Worm (Caenorhabditis elegans) whole organism, young adult: ENCODE measurements around the gene Y45F10C.2.

Source experiments
- B0035.1 ChIP-seq: sonication (generic microtip); optimal IDR thresholded peaks from 2 replicates; lab custom pipeline; 2016; ENCODE audit warnings: missing genetic modification characterization, mild to moderate bottlenecking, missing compliant biosample characterization, missing genotype, missing genetic modification reagents
- B0336.3 ChIP-seq: fragments of 200-800 bp; sonication (Bioruptor generic); IDR thresholded peaks from 2 replicates; pipeline ENCODE4 v1.3.6; 2022; ENCODE audit warnings: missing genetic modification characterization, missing compliant biosample characterization
- C17E4.6 ChIP-seq: fragments of 200-800 bp; sonication (Bioruptor generic); IDR thresholded peaks from 2 replicates; pipeline ENCODE4 v1.3.6; 2022; ENCODE audit warnings: missing genetic modification reagents, missing genetic modification characterization, missing compliant biosample characterization
- F52B5.7 ChIP-seq: sonication (generic microtip); optimal IDR thresholded peaks from 2 replicates; lab custom pipeline; 2016; ENCODE audit warnings: mild to moderate bottlenecking, missing genetic modification characterization, missing compliant biosample characterization
- F55B11.4 ChIP-seq: sonication (generic microtip); optimal IDR thresholded peaks from 2 replicates; lab custom pipeline; 2016; ENCODE audit warnings: missing compliant biosample characterization, missing genetic modification characterization, borderline replicate concordance; ENCODE audit not compliant: insufficient read depth
- F57C9.4 ChIP-seq: sonication (generic microtip); optimal IDR thresholded peaks from 2 replicates; lab custom pipeline; 2017; ENCODE audit warnings: mild to moderate bottlenecking, missing genetic modification characterization, missing compliant biosample characterization
- K12H6.12 ChIP-seq: fragments of 200-800 bp; sonication (Bioruptor generic); optimal IDR thresholded peaks from 2 replicates; lab custom pipeline; 2018; ENCODE audit warnings: mild to moderate bottlenecking, missing genetic modification characterization, missing compliant biosample characterization
- T07F8.4 ChIP-seq: sonication (generic microtip); optimal IDR thresholded peaks from 2 replicates; lab custom pipeline; 2016; ENCODE audit warnings: mild to moderate bottlenecking, missing genetic modification characterization, moderate library complexity, missing compliant biosample characterization
- ama-1 ChIP-seq, 3 experiments: fragments of 150-350 bp in 1 of 3; sonication (generic microtip) in 2 of 3; optimal IDR thresholded peaks; 2 replicates each; lab custom pipeline; 2014 to 2018; ENCODE audit warnings: missing biosample characterization in 2 of 3, missing genetic modification characterization in 2 of 3, missing genetic modification reagents in 2 of 3
- dpl-1 ChIP-seq: fragments of 150-350 bp; optimal IDR thresholded peaks from 2 replicates; lab custom pipeline; 2014; ENCODE audit warnings: missing biosample characterization, missing genetic modification reagents, missing genetic modification characterization
- egl-44 ChIP-seq: fragments of 200-800 bp; sonication (Bioruptor generic); IDR thresholded peaks from 2 replicates; pipeline ENCODE4 v1.3.6; 2022; ENCODE audit warnings: missing genetic modification reagents, missing genetic modification characterization, missing compliant biosample characterization
- hlh-26 ChIP-seq: fragments of 200-800 bp; sonication (Bioruptor generic); conservative IDR thresholded peaks from 2 replicates; pipeline ENCODE4 v1.3.6; 2022; ENCODE audit warnings: missing genetic modification reagents, missing genetic modification characterization, missing compliant biosample characterization
- hmg-20 ChIP-seq: fragments of 200-800 bp; sonication (Bioruptor generic); IDR thresholded peaks from 2 replicates; pipeline ENCODE4 v1.3.6; 2022; ENCODE audit warnings: missing genetic modification reagents, missing genetic modification characterization, missing compliant biosample characterization
- hrde-1 ChIP-seq: sonication (generic microtip); optimal IDR thresholded peaks from 2 replicates; lab custom pipeline; 2016; ENCODE audit warnings: missing genetic modification characterization, mild to moderate bottlenecking, missing compliant biosample characterization, moderate library complexity, missing genotype, missing genetic modification reagents, borderline replicate concordance
- hsf-1 ChIP-seq: fragments of 200-800 bp; sonication (Bioruptor generic); IDR thresholded peaks from 2 replicates; pipeline ENCODE4 v1.3.6; 2022; ENCODE audit warnings: missing genetic modification reagents, missing genetic modification characterization, missing compliant biosample characterization
- rcor-1 ChIP-seq: fragments of 200-800 bp; sonication (Bioruptor generic); IDR thresholded peaks from 2 replicates; pipeline ENCODE4 v1.3.6; 2022; ENCODE audit warnings: missing genetic modification reagents, missing genetic modification characterization, missing compliant biosample characterization
- snpc-4 ChIP-seq, 5 experiments: fragments of 150-350 bp in 1 of 5; sonication (generic microtip) in 4 of 5; optimal IDR thresholded peaks; 2 replicates each; lab custom pipeline; 2014 to 2018; ENCODE audit warnings: missing genetic modification characterization in 5 of 5, missing biosample characterization in 3 of 5, antibody characterized with exemption in 2 of 5, mild to moderate bottlenecking in 2 of 5, missing compliant biosample characterization in 2 of 5, missing genotype in 2 of 5, moderate library complexity in 2 of 5, missing genetic modification reagents in 1 of 5
- unc-130 ChIP-seq: sonication (generic microtip); optimal IDR thresholded peaks from 2 replicates; lab custom pipeline; 2016; ENCODE audit warnings: missing genetic modification reagents, missing genetic modification characterization, missing compliant biosample characterization
- ztf-18 ChIP-seq: sonication (generic microtip); optimal IDR thresholded peaks from 2 replicates; lab custom pipeline; 2016; ENCODE audit warnings: missing genotype, mild to moderate bottlenecking, missing genetic modification characterization, missing compliant biosample characterization
- ztf-26 ChIP-seq: sonication (generic microtip); optimal IDR thresholded peaks from 2 replicates; lab custom pipeline; 2017; ENCODE audit warnings: missing genetic modification characterization, missing compliant biosample characterization

The Y45F10C.2 gene

ce11 chrIV:13623533-13623932 lies 38.9 kb downstream of the Y45F10C.2 start, which contains the start of gene C08F11.1:
Gene C08F11.1 (plus strand): TSS chrIV:13623833.
- TF ChIP-seq snpc-4 (GFP tag; optimal IDR thresholded peaks at IDR 0.05; lab: Kevin White, UChicago) = no peak
- TF ChIP-seq snpc-4 (tag; optimal IDR thresholded peaks at IDR 0.05; lab: Kevin White, UChicago) = peak in 1 of 4 experiments; percentile 29
- TF ChIP-seq K12H6.12 (tag; lab: Kevin White, UChicago) = no peak
- TF ChIP-seq hlh-26 (GFP tag; lab: Robert Waterston, UW) = no peak

ce11 chrIV:13619203-13619602 lies 43.3 kb downstream of the Y45F10C.2 start, which contains the start of gene C08F11.3:
Gene C08F11.3 (plus strand): TSS chrIV:13619503.
- TF ChIP-seq hrde-1 = no peak
- TF ChIP-seq F52B5.7 (tag; lab: Kevin White, UChicago) = no peak
- no peak for TF ChIP-seq T07F8.4 (tag; lab: Kevin White, UChicago)
- TF ChIP-seq egl-44 = no peak
- no peak for TF ChIP-seq B0336.3 (GFP tag; lab: Robert Waterston, UW)
- TF ChIP-seq unc-130 (GFP tag; lab: Kevin White, UChicago) = no peak
- no peak for TF ChIP-seq C17E4.6 (GFP tag; lab: Robert Waterston, UW)
- no peak for TF ChIP-seq F57C9.4 (tag; lab: Kevin White, UChicago)
- no peak for TF ChIP-seq hmg-20 (GFP tag; lab: Robert Waterston, UW)
- TF ChIP-seq ztf-26 (tag; lab: Kevin White, UChicago) = no peak
- no peak for TF ChIP-seq dpl-1 (GFP tag; lab: Kevin White, UChicago)
- no peak for TF ChIP-seq ama-1 (optimal IDR thresholded peaks at IDR 0.05; lab: Kevin White, UChicago)
- TF ChIP-seq ama-1 (GFP tag; optimal IDR thresholded peaks at IDR 0.05; lab: Kevin White, UChicago) = no peak
- TF ChIP-seq rcor-1 = no peak
- no peak for TF ChIP-seq B0035.1 (tag; lab: Kevin White, UChicago)
- TF ChIP-seq ztf-18 (tag; lab: Kevin White, UChicago) = no peak
- no peak for TF ChIP-seq F55B11.4
- no peak for TF ChIP-seq hsf-1 (GFP tag; lab: Robert Waterston, UW)
